Worm (Caenorhabditis elegans) whole organism, L3 larva: ENCODE measurements around the gene C26G2.2.

Experiments used
- R02D3.7 ChIP-seq: fragments of 150-350 bp; optimal IDR thresholded peaks from 2 replicates; lab custom pipeline; 2014; ENCODE audit warnings: missing biosample characterization, missing genetic modification characterization
- ceh-28 ChIP-seq: fragments of 150-350 bp; optimal IDR thresholded peaks from 2 replicates; lab custom pipeline; 2014; ENCODE audit warnings: missing biosample characterization, missing genetic modification reagents, missing genetic modification characterization
- ceh-82 ChIP-seq: fragments of 150-350 bp; optimal IDR thresholded peaks from 2 replicates; lab custom pipeline; 2014; ENCODE audit warnings: missing biosample characterization, missing genetic modification characterization
- ceh-9 ChIP-seq: sonication (generic microtip); optimal IDR thresholded peaks from 2 replicates; lab custom pipeline; 2018; ENCODE audit warnings: missing biosample characterization, missing genetic modification characterization
- daf-12 ChIP-seq: fragments of 150-350 bp; optimal IDR thresholded peaks from 2 replicates; lab custom pipeline; 2014; ENCODE audit warnings: missing biosample characterization, missing genetic modification reagents, missing genetic modification characterization
- egl-27 ChIP-seq: sonication (generic microtip); optimal IDR thresholded peaks from 4 replicates; lab custom pipeline; 2017; ENCODE audit warnings: missing biosample characterization, missing genetic modification reagents, missing genetic modification characterization
- egl-5 ChIP-seq: fragments of 150-350 bp; optimal IDR thresholded peaks from 2 replicates; lab custom pipeline; 2017; ENCODE audit warnings: missing biosample characterization, missing genetic modification reagents, missing genetic modification characterization, inconsistent platforms
- elt-1 ChIP-seq: fragments of 150-350 bp; optimal IDR thresholded peaks from 2 replicates; lab custom pipeline; 2014; ENCODE audit warnings: missing biosample characterization, missing genetic modification characterization
- elt-2 ChIP-seq: sonication (generic microtip); optimal IDR thresholded peaks from 2 replicates; lab custom pipeline; 2016; ENCODE audit warnings: missing genetic modification reagents, mild to moderate bottlenecking, missing genetic modification characterization, missing compliant biosample characterization
- elt-3 ChIP-seq, 3 experiments: fragments of 150-350 bp in 1 of 3; sonication (generic microtip) in 2 of 3; optimal IDR thresholded peaks; 2 replicates in 2 of 3; 4 replicates in 1 of 3; lab custom pipeline; 2014 to 2017; ENCODE audit warnings: missing biosample characterization in 3 of 3, missing genetic modification characterization in 3 of 3
- eor-1 ChIP-seq, 2 experiments: fragments of 150-350 bp; optimal IDR thresholded peaks; 2 replicates each; lab custom pipeline; 2014 to 2018; ENCODE audit warnings: missing biosample characterization in 2 of 2, missing genetic modification characterization in 2 of 2
- fkh-10 ChIP-seq: sonication (generic microtip); optimal IDR thresholded peaks from 2 replicates; lab custom pipeline; 2017; ENCODE audit warnings: missing biosample characterization, missing genetic modification reagents, missing genetic modification characterization
- fos-1 ChIP-seq: fragments of 150-350 bp; optimal IDR thresholded peaks from 2 replicates; lab custom pipeline; 2014; ENCODE audit warnings: missing biosample characterization, missing genetic modification characterization
- hmg-11 ChIP-seq: sonication (generic microtip); optimal IDR thresholded peaks from 2 replicates; lab custom pipeline; 2016; ENCODE audit warnings: missing genetic modification characterization, missing compliant biosample characterization
- jun-1 ChIP-seq: fragments of 150-350 bp; optimal IDR thresholded peaks from 2 replicates; lab custom pipeline; 2014; ENCODE audit warnings: missing biosample characterization, missing genetic modification reagents, missing genetic modification characterization
- lin-15B ChIP-seq: fragments of 150-350 bp; optimal IDR thresholded peaks from 2 replicates; lab custom pipeline; 2014; ENCODE audit warnings: missing biosample characterization, missing genetic modification characterization
- lin-39 ChIP-seq: fragments of 150-350 bp; optimal IDR thresholded peaks from 2 replicates; lab custom pipeline; 2018; ENCODE audit warnings: missing biosample characterization, missing genetic modification reagents, missing genetic modification characterization
- mml-1 ChIP-seq: fragments of 150-350 bp; sonication (generic microtip); optimal IDR thresholded peaks from 3 replicates; lab custom pipeline; 2014; ENCODE audit warnings: missing biosample characterization, missing genetic modification characterization
- nfya-1 ChIP-seq: sonication (generic microtip); optimal IDR thresholded peaks from 2 replicates; lab custom pipeline; 2017; ENCODE audit warnings: missing genetic modification characterization, mild to moderate bottlenecking, missing compliant biosample characterization, antibody characterized with exemption, moderate library complexity; ENCODE audit not compliant: insufficient read depth
- nhr-11 ChIP-seq: fragments of 150-350 bp; optimal IDR thresholded peaks from 2 replicates; lab custom pipeline; 2014; ENCODE audit warnings: missing biosample characterization, missing genetic modification characterization
- nhr-12 ChIP-seq: fragments of 150-350 bp; optimal IDR thresholded peaks from 2 replicates; lab custom pipeline; 2014; ENCODE audit warnings: missing biosample characterization, missing genetic modification characterization
- nhr-23 ChIP-seq: fragments of 150-350 bp; optimal IDR thresholded peaks from 2 replicates; lab custom pipeline; 2014; ENCODE audit warnings: missing biosample characterization, missing genetic modification reagents, missing genetic modification characterization
- nhr-25 ChIP-seq: sonication (generic microtip); optimal IDR thresholded peaks from 2 replicates; lab custom pipeline; 2017; ENCODE audit warnings: missing biosample characterization, missing genetic modification characterization
- nhr-28 ChIP-seq: fragments of 150-350 bp; optimal IDR thresholded peaks from 2 replicates; lab custom pipeline; 2014; ENCODE audit warnings: missing biosample characterization, missing genetic modification characterization
- nhr-43 ChIP-seq: sonication (generic microtip); optimal IDR thresholded peaks from 2 replicates; lab custom pipeline; 2016; ENCODE audit warnings: mild to moderate bottlenecking, missing genetic modification characterization, missing compliant biosample characterization; ENCODE audit not compliant: poor library complexity, severe bottlenecking
- nhr-67 ChIP-seq: fragments of 150-350 bp; optimal IDR thresholded peaks from 2 replicates; lab custom pipeline; 2014; ENCODE audit warnings: missing biosample characterization, missing genetic modification characterization
- nhr-76 ChIP-seq: fragments of 150-350 bp; sonication (generic microtip); optimal IDR thresholded peaks from 5 replicates; lab custom pipeline; 2014; ENCODE audit warnings: missing biosample characterization, missing genetic modification characterization
- pha-4 ChIP-seq: fragments of 150-350 bp; optimal IDR thresholded peaks from 2 replicates; lab custom pipeline; 2014; ENCODE audit warnings: missing biosample characterization, missing genetic modification reagents, missing genetic modification characterization
- pqm-1 ChIP-seq: fragments of 150-350 bp; optimal IDR thresholded peaks from 2 replicates; lab custom pipeline; 2017; ENCODE audit warnings: missing biosample characterization, missing genetic modification characterization, inconsistent platforms
- sea-2 ChIP-seq: fragments of 150-350 bp; sonication (generic microtip); optimal IDR thresholded peaks from 4 replicates; lab custom pipeline; 2014; ENCODE audit warnings: missing biosample characterization, missing genetic modification reagents, missing genetic modification characterization
- skn-1 ChIP-seq: fragments of 150-350 bp; optimal IDR thresholded peaks from 2 replicates; lab custom pipeline; 2014; ENCODE audit warnings: missing biosample characterization, missing genetic modification characterization
- snpc-4 ChIP-seq: fragments of 150-350 bp; optimal IDR thresholded peaks from 2 replicates; lab custom pipeline; 2014; ENCODE audit warnings: missing biosample characterization, missing genetic modification characterization
- tbx-2 ChIP-seq: sonication (generic microtip); optimal IDR thresholded peaks from 2 replicates; lab custom pipeline; 2016; ENCODE audit warnings: mild to moderate bottlenecking, missing genetic modification characterization, missing compliant biosample characterization
- unc-62 ChIP-seq: fragments of 150-350 bp; sonication (generic microtip); optimal IDR thresholded peaks from 4 replicates; lab custom pipeline; 2014; ENCODE audit warnings: missing biosample characterization, missing genetic modification reagents, missing genetic modification characterization
- zag-1 ChIP-seq: fragments of 150-350 bp; optimal IDR thresholded peaks from 2 replicates; lab custom pipeline; 2014; ENCODE audit warnings: missing biosample characterization, missing genetic modification characterization
- ztf-11 ChIP-seq: fragments of 150-350 bp; optimal IDR thresholded peaks from 2 replicates; lab custom pipeline; 2014; ENCODE audit warnings: missing biosample characterization, missing genetic modification characterization
- ztf-4 ChIP-seq: fragments of 150-350 bp; optimal IDR thresholded peaks from 2 replicates; lab custom pipeline; 2014; ENCODE audit warnings: missing biosample characterization, missing genetic modification characterization

Gene C26G2.2

DNA sequence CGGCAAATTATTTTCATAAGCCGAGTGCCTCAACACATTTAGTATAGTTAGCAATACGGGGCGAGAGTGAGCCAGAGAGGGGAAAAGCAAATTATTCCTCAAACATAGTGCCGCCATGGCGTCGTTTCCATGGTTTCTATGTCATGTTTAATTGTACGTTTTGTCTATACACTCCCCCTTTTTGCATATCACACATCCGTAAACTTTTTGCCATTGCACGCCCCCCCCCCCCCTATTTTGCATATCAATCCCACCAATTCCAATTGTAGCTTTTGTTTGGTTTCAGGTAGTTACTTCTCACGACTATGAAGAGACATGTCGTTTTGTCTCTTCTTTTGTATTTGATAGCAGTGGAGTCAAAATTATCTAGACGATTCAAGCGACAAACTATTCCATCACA lies at the start of gene C26G2.2:
Gene C26G2.2 (plus strand): TSS at position 301 of the 400 bp plus-strand sequence.
- no peak for TF ChIP-seq nfya-1
- TF ChIP-seq nhr-12 (tag; lab: Kevin White, UChicago) = no peak
- no peak for TF ChIP-seq ceh-82 (tag; lab: Kevin White, UChicago)
- no peak for TF ChIP-seq snpc-4
- no peak for TF ChIP-seq lin-15B (tag; lab: Kevin White, UChicago)
- no peak for TF ChIP-seq unc-62 (GFP tag; lab: Kevin White, UChicago)
- TF ChIP-seq ztf-4 = no peak
- no peak for TF ChIP-seq hmg-11 (tag; lab: Kevin White, UChicago)
- no peak for TF ChIP-seq nhr-25
- TF ChIP-seq ceh-9 = no peak
- TF ChIP-seq fkh-10 (GFP tag; lab: Kevin White, UChicago) = no peak
- TF ChIP-seq sea-2 (GFP tag; lab: Kevin White, UChicago) = no peak
- TF ChIP-seq daf-12 = no peak
- TF ChIP-seq elt-1 (tag; lab: Kevin White, UChicago) = no peak
- TF ChIP-seq pqm-1 (tag; lab: Kevin White, UChicago) = no peak
- no peak for TF ChIP-seq R02D3.7 (tag; lab: Kevin White, UChicago)
- TF ChIP-seq elt-2 (tag; lab: Kevin White, UChicago) = no peak

DNA sequence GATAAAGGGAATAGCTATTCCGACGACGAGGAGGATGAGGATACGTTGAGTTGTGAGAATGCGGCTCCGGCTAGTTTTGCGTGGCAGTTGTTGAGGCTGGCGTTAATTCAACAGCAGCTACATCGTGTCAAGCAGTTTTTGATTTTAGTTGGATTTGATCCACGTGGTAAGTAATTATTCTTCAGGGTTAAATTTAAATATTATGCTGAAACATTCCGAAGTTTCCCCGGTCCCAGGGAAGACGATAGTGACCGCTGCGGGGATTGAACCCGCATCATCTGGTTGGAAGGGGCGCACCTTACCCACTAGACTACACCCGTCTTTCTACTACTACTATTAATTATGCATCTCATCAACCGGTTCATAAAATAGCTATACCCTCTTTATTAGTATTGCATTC lies 42.9 kb upstream of the C26G2.2 start:
- no peak for TF ChIP-seq skn-1 (tag; lab: Kevin White, UChicago)
- no peak for TF ChIP-seq unc-62 (GFP tag; lab: Kevin White, UChicago)
- no peak for TF ChIP-seq fkh-10 (GFP tag; lab: Kevin White, UChicago)
- no peak for TF ChIP-seq egl-27 (tag; lab: Kevin White, UChicago)
- no peak for TF ChIP-seq egl-5
- no peak for TF ChIP-seq nhr-76 (tag; lab: Kevin White, UChicago)
- no peak for TF ChIP-seq ztf-4
- no peak for TF ChIP-seq nhr-11
- no peak for TF ChIP-seq jun-1 (tag; lab: Kevin White, UChicago)
- no peak for TF ChIP-seq elt-2 (tag; lab: Kevin White, UChicago)
- TF ChIP-seq nhr-28 (tag; lab: Kevin White, UChicago) = no peak
- no peak for TF ChIP-seq nhr-25
- no peak for TF ChIP-seq nhr-12 (tag; lab: Kevin White, UChicago)
- no peak for TF ChIP-seq hmg-11 (tag; lab: Kevin White, UChicago)
- no peak for TF ChIP-seq eor-1 (tag; optimal IDR thresholded peaks at IDR 0.05; lab: Kevin White, UChicago)
- TF ChIP-seq tbx-2 (tag; lab: Kevin White, UChicago) = no peak
- no peak for TF ChIP-seq nhr-67 (tag; lab: Kevin White, UChicago)
- TF ChIP-seq mml-1 (tag; lab: Kevin White, UChicago) = no peak
- TF ChIP-seq fos-1 = no peak
- TF ChIP-seq pqm-1 (tag; lab: Kevin White, UChicago) = no peak

DNA sequence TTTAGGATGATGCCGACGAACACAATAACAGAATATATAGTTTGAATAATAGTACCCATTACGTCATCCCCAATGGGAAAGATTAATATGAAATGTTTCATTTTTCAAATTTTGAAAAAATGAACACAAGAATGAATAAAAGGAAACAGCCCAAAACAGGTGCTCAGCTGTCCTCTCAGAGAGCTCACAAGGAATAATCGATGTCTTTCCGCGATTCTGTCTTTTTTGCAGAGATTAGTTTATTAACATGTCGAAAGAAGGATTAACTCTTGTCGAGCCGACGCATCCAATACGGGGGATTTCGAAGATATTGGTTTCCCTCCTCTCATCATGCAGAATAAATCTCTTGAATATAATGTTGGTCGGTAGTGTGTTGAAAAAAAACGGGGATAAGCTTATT lies 35.3 kb upstream of the C26G2.2 start, which contains the start of gene F54E4.2:
Gene F54E4.2 (minus strand): TSS at position 101 of the 400 bp plus-strand sequence.
- TF ChIP-seq tbx-2 (tag; lab: Kevin White, UChicago) (no peak), lin-39 (no peak), hmg-11 (tag; lab: Kevin White, UChicago) (no peak), nhr-11 (no peak), unc-62 (GFP tag; lab: Kevin White, UChicago) (no peak), ceh-28 (tag; lab: Kevin White, UChicago) (no peak), fkh-10 (GFP tag; lab: Kevin White, UChicago) (no peak)

DNA sequence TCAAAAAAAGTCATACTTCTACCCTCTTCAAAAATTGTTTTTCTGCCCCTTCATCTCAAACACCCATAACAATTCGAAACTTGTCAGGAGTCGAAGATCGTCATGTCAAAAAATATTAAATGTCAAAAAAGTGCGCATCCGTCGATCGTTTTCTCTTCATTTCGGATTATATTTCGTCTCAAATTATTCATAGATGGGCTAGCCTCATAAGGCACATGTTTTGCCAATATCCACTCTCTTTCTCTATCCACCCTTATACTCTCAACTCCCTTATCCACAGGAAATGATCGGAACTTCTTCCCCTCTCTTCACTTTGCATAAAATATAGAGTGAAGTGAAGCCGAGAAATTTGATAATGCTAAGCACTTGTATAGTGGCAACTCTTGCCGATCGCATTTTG lies 30.4 kb upstream of the C26G2.2 start:
- TF ChIP-seq mml-1 (tag; lab: Kevin White, UChicago) (no peak), nhr-43 (tag; lab: Kevin White, UChicago) (no peak), fkh-10 (GFP tag; lab: Kevin White, UChicago) (peak; percentile 8), nfya-1 (no peak)

DNA sequence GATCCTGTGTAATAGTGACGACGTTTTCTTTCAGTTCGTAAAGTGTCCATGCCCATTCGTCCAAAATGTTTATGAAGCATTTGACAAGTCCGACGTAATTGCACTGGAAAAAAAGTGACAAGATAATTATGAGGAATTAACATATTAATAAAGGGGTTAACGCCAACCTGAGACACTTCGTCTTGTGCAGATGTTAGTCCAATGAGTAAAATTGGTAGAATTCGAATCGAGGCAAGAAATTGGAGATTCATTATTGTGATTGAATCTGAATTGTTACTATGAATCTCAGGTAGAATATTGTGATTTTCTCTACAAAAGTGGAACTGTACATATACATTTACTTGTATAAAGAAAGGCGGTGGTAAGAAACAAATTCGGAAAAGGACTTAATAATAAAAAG lies 28.0 kb upstream of the C26G2.2 start, which contains the start of gene F54E4.3:
Gene F54E4.3 (minus strand): TSS at position 265 of the 400 bp plus-strand sequence.
- no peak for TF ChIP-seq nhr-11
- no peak for TF ChIP-seq lin-39
- TF ChIP-seq skn-1 (tag; lab: Kevin White, UChicago) = no peak
- TF ChIP-seq elt-3 (tag; optimal IDR thresholded peaks at IDR 0.05; lab: Kevin White, UChicago) = no peak
- no peak for TF ChIP-seq elt-1 (tag; lab: Kevin White, UChicago)
- no peak for TF ChIP-seq zag-1 (tag; lab: Kevin White, UChicago)
- TF ChIP-seq pha-4 (tag; lab: Kevin White, UChicago) = no peak
- TF ChIP-seq ztf-11 (tag; lab: Kevin White, UChicago) = no peak
- no peak for TF ChIP-seq unc-62 (GFP tag; lab: Kevin White, UChicago)
- TF ChIP-seq nhr-12 (tag; lab: Kevin White, UChicago) = no peak
- no peak for TF ChIP-seq nhr-23 (tag; lab: Kevin White, UChicago)
- no peak for TF ChIP-seq nhr-67 (tag; lab: Kevin White, UChicago)
- no peak for TF ChIP-seq nhr-25
- no peak for TF ChIP-seq fos-1
- no peak for TF ChIP-seq nfya-1
- no peak for TF ChIP-seq egl-5
- TF ChIP-seq R02D3.7 (tag; lab: Kevin White, UChicago) = no peak
- no peak for TF ChIP-seq hmg-11 (tag; lab: Kevin White, UChicago)
- no peak for TF ChIP-seq tbx-2 (tag; lab: Kevin White, UChicago)
- TF ChIP-seq, all 47 proteins: peak for 0
